Fruit fly (Drosophila melanogaster): ENCODE measurements around the gene spri.

spri gene

DNA sequence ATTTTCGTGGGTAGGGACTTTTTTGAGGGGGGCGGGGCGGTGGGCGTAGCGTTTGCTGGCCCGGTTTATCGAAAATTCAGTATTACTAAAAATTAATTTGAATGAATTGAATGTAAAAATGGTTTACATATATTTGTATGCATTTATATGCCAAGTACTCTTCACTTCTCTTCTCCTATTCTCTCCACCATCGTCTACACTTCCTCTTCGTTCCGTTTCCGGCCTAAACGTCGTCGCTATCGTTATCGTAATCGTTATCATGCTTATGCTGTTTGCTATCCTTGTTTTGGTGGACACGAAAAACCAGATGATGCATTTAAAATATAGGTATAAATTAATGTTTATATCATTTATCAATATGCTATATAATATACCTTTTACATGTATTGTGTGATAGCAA is 123.3 kb downstream of the spri start (continued):
- TF ChIP-seq Nf-YC (tag; optimal IDR thresholded peaks at IDR 0.05) = no peak
- TF ChIP-seq Adf1 (GFP tag; IDR thresholded peaks at IDR 0.05) = no peak
- TF ChIP-seq CG6683 (GFP tag; optimal IDR thresholded peaks at IDR 0.05) = no peak
- TF ChIP-seq CG11398 (GFP tag; optimal IDR thresholded peaks at IDR 0.05) = no peak
- TF ChIP-seq CG18262 (tag; optimal IDR thresholded peaks at IDR 0.05) = peak; percentile 15
- TF ChIP-seq psq (GFP tag; optimal IDR thresholded peaks at IDR 0.05) = no peak
- TF ChIP-seq CG31441 (GFP tag; IDR thresholded peaks at IDR 0.05) = no peak
- TF ChIP-seq Mad (GFP tag; optimal IDR thresholded peaks at IDR 0.05) = no peak
- TF ChIP-seq CG12391 (tag; optimal IDR thresholded peaks at IDR 0.05) = peak; percentile 8
- TF ChIP-seq gcm2 (GFP tag; optimal IDR thresholded peaks at IDR 0.05) = no peak
- TF ChIP-seq CG18619 (GFP tag; optimal IDR thresholded peaks at IDR 0.05) = no peak
- TF ChIP-seq abd-A (tag; optimal IDR thresholded peaks at IDR 0.05) = no peak
- TF ChIP-seq Awh (GFP tag; IDR thresholded peaks at IDR 0.05) = no peak
- TF ChIP-seq tx (GFP tag; optimal IDR thresholded peaks at IDR 0.05) = no peak
- TF ChIP-seq Dbx (GFP tag; IDR thresholded peaks at IDR 0.05) = no peak
- TF ChIP-seq Bdp1 (GFP tag; optimal IDR thresholded peaks at IDR 0.05) = no peak
- TF ChIP-seq Dad (GFP tag; optimal IDR thresholded peaks at IDR 0.05) = no peak
- TF ChIP-seq CG15073 (GFP tag; optimal IDR thresholded peaks at IDR 0.05) = no peak
- no peak for TF ChIP-seq YL-1 (GFP tag; optimal IDR thresholded peaks at IDR 0.05)
- no peak for TF ChIP-seq Oli (tag; optimal IDR thresholded peaks at IDR 0.05)
- peak in 1 of 2 experiments; percentile 6 for TF ChIP-seq bsh (GFP tag; optimal IDR thresholded peaks at IDR 0.05)
- no peak for TF ChIP-seq ems (GFP tag; optimal IDR thresholded peaks at IDR 0.05)
- no peak for TF ChIP-seq insv (GFP tag; optimal IDR thresholded peaks at IDR 0.05)
- TF ChIP-seq CG3838 (GFP tag; optimal IDR thresholded peaks at IDR 0.05) = no peak
- TF ChIP-seq CG9932 (GFP tag; IDR thresholded peaks at IDR 0.05) = no peak
- no peak for TF ChIP-seq Ravus (GFP tag; IDR thresholded peaks at IDR 0.05)
- no peak for TF ChIP-seq CG13624 (GFP tag; optimal IDR thresholded peaks at IDR 0.05)
- TF ChIP-seq Mes4 (GFP tag; optimal IDR thresholded peaks at IDR 0.05) = no peak
- no peak for TF ChIP-seq chinmo (GFP tag; IDR thresholded peaks at IDR 0.05; ENCODE audit: partially characterized antibody)
- TF ChIP-seq CG7987 (GFP tag; optimal IDR thresholded peaks at IDR 0.05) = peak; percentile 67
- TF ChIP-seq unpg (GFP tag; optimal IDR thresholded peaks at IDR 0.05) = peak; percentile 30
- no peak for TF ChIP-seq CG34224 (GFP tag; IDR thresholded peaks at IDR 0.05; ENCODE audit: partially characterized antibody)
- no peak for TF ChIP-seq Doc2 (GFP tag; IDR thresholded peaks at IDR 0.05)
- no peak for TF ChIP-seq kay (GFP tag; optimal IDR thresholded peaks at IDR 0.05)
- no peak for TF ChIP-seq CG6765 (GFP tag; optimal IDR thresholded peaks at IDR 0.05)
- no peak for TF ChIP-seq pb (GFP tag; optimal IDR thresholded peaks at IDR 0.05)
- no peak for TF ChIP-seq CG16863 (GFP tag; optimal IDR thresholded peaks at IDR 0.05)
- TF ChIP-seq CG30020 (tag; optimal IDR thresholded peaks at IDR 0.05) = no peak
- no peak for TF ChIP-seq CG4617 (GFP tag; optimal IDR thresholded peaks at IDR 0.05; ENCODE audit: borderline replicate concordance)
- TF ChIP-seq shn (GFP tag; optimal IDR thresholded peaks at IDR 0.05) = no peak
- no peak for TF ChIP-seq CG3065 (GFP tag; optimal IDR thresholded peaks at IDR 0.05)
- TF ChIP-seq CG14710 (tag; optimal IDR thresholded peaks at IDR 0.05) = peak; percentile 1
- no peak for TF ChIP-seq NFAT (GFP tag; IDR thresholded peaks at IDR 0.05)
- TF ChIP-seq CG33557 (GFP tag; optimal IDR thresholded peaks at IDR 0.05) = no peak
- peak; percentile 45 for TF ChIP-seq wek (GFP tag; optimal IDR thresholded peaks at IDR 0.05)
- TF ChIP-seq lola (GFP tag; optimal IDR thresholded peaks at IDR 0.05) = no peak
- peak; percentile 8 for TF ChIP-seq CG12219 (GFP tag; optimal IDR thresholded peaks at IDR 0.05)
- no peak for TF ChIP-seq CTCF (GFP tag; optimal IDR thresholded peaks at IDR 0.05)
- no peak for TF ChIP-seq CG18476 (GFP tag; optimal IDR thresholded peaks at IDR 0.05)
- TF ChIP-seq HHEX (GFP tag; optimal IDR thresholded peaks at IDR 0.05) = peak; percentile 48
- TF ChIP-seq dm (GFP tag; optimal IDR thresholded peaks at IDR 0.05) = no peak
- no peak for TF ChIP-seq Dll (GFP tag; IDR thresholded peaks at IDR 0.05; ENCODE audit: partially characterized antibody)

Data from whole organism, embryonic.